Fruit fly (Drosophila melanogaster) whole organism, wandering third instar larva: ENCODE data around the gene rogdi.

Experiments used
- Abd-B ChIP-seq: fragments of >200 bp; optimal IDR thresholded peaks from 2 replicates; lab custom pipeline; 2017; ENCODE audit warnings: missing biosample characterization, missing genetic modification characterization
- CG32264 ChIP-seq: fragments of 200-800 bp; sonication (Bioruptor generic); optimal IDR thresholded peaks from 2 replicates; lab custom pipeline; 2016; ENCODE audit warnings: missing biosample characterization, missing genetic modification characterization
- CG9705 ChIP-seq: fragments of 200-800 bp; sonication (Bioruptor generic); optimal IDR thresholded peaks from 2 replicates; lab custom pipeline; 2018; ENCODE audit warnings: missing biosample characterization, mild to moderate bottlenecking, missing genetic modification characterization
- CrebA ChIP-seq: fragments of 200-800 bp; sonication (Bioruptor generic); optimal IDR thresholded peaks from 2 replicates; lab custom pipeline; 2016; ENCODE audit warnings: missing biosample characterization, mild to moderate bottlenecking, missing genetic modification characterization, borderline replicate concordance
- Dfd ChIP-seq: fragments of >200 bp; optimal IDR thresholded peaks from 2 replicates; lab custom pipeline; 2017; ENCODE audit warnings: missing biosample characterization, missing genetic modification characterization
- Dif ChIP-seq: fragments of 200-275, 200-300 bp; sonication (Bioruptor generic); optimal IDR thresholded peaks from 2 replicates; lab custom pipeline; 2018; ENCODE audit warnings: missing biosample characterization, missing genetic modification characterization; ENCODE audit not compliant: partially characterized antibody
- GATAd ChIP-seq: sonication (Bioruptor generic); optimal IDR thresholded peaks from 2 replicates; lab custom pipeline; 2016; ENCODE audit warnings: missing biosample characterization, missing genetic modification characterization
- HLH106 ChIP-seq: fragments of 200-800 bp; optimal IDR thresholded peaks from 3 replicates; lab custom pipeline; 2019; ENCODE audit warnings: missing biosample characterization, mild to moderate bottlenecking, missing genetic modification characterization, moderate library complexity
- Hnf4 ChIP-seq: fragments of 200-800 bp; sonication (Bioruptor generic); optimal IDR thresholded peaks from 2 replicates; lab custom pipeline; 2016; ENCODE audit warnings: missing biosample characterization, mild to moderate bottlenecking, missing genetic modification characterization
- Hr78 ChIP-seq: fragments of >200 bp; optimal IDR thresholded peaks from 2 replicates; lab custom pipeline; 2017; ENCODE audit warnings: missing biosample characterization, missing genetic modification characterization
- Hr83 ChIP-seq: fragments of 200-300 bp; sonication (Bioruptor generic); optimal IDR thresholded peaks from 2 replicates; lab custom pipeline; 2016; ENCODE audit warnings: missing biosample characterization, mild to moderate bottlenecking, missing genetic modification characterization, moderate library complexity; ENCODE audit not compliant: poor library complexity, severe bottlenecking
- Jra ChIP-seq: sonication (Bioruptor generic); optimal IDR thresholded peaks from 2 replicates; lab custom pipeline; 2016; ENCODE audit warnings: missing biosample characterization, missing genetic modification characterization
- Mio ChIP-seq: sonication (Bioruptor generic); optimal IDR thresholded peaks from 2 replicates; lab custom pipeline; 2016; ENCODE audit warnings: missing biosample characterization, missing genetic modification characterization
- Myc ChIP-seq: fragments of >200 bp; optimal IDR thresholded peaks from 2 replicates; lab custom pipeline; 2017
- N ChIP-seq: fragments of >200 bp; optimal IDR thresholded peaks from 2 replicates; lab custom pipeline; 2018; ENCODE audit warnings: missing biosample characterization, missing external identifiers, missing genetic modification characterization
- OdsH ChIP-seq: fragments of 200-800 bp; sonication (Bioruptor generic); optimal IDR thresholded peaks from 2 replicates; lab custom pipeline; 2016; ENCODE audit warnings: missing biosample characterization, mild to moderate bottlenecking, missing genetic modification characterization
- Rel ChIP-seq, 2 experiments: fragments of 200-800 bp; sonication (Bioruptor generic) in 1 of 2; optimal IDR thresholded peaks; 2 replicates in 1 of 2; 3 replicates in 1 of 2; lab custom pipeline; 2016 to 2019; ENCODE audit warnings: mild to moderate bottlenecking in 2 of 2, missing biosample characterization in 2 of 2, missing genetic modification characterization in 2 of 2, moderate library complexity in 1 of 2
- Sp1 ChIP-seq: fragments of 200-800 bp; sonication (Bioruptor generic); optimal IDR thresholded peaks from 3 replicates; lab custom pipeline; 2019; ENCODE audit warnings: missing biosample characterization, mild to moderate bottlenecking, missing genetic modification characterization, moderate library complexity
- Vsx2 ChIP-seq: fragments of 200-300, 225-300 bp; sonication (Bioruptor generic); optimal IDR thresholded peaks from 2 replicates; lab custom pipeline; 2018; ENCODE audit warnings: missing biosample characterization, missing genetic modification characterization; ENCODE audit not compliant: partially characterized antibody
- br ChIP-seq: fragments of 200-800 bp; sonication (Bioruptor generic); optimal IDR thresholded peaks from 2 replicates; lab custom pipeline; 2016; ENCODE audit warnings: missing biosample characterization, missing genetic modification characterization
- brk ChIP-seq: fragments of 200-800 bp; sonication (Bioruptor generic); optimal IDR thresholded peaks from 2 replicates; lab custom pipeline; 2016; ENCODE audit warnings: missing biosample characterization, mild to moderate bottlenecking, missing genetic modification characterization
- dl ChIP-seq, 2 experiments: fragments of 175-275, 200-275 bp in 1 of 2; fragments of 200-275 bp in 1 of 2; sonication (Bioruptor generic); optimal IDR thresholded peaks; lab custom pipeline; 2018; ENCODE audit warnings: mild to moderate bottlenecking in 2 of 2, missing biosample characterization in 2 of 2, missing genetic modification characterization in 2 of 2, moderate library complexity in 2 of 2; ENCODE audit not compliant: partially characterized antibody in 2 of 2, insufficient read depth in 1 of 2
- dmrt93B ChIP-seq: fragments of 200-800 bp; sonication (Bioruptor generic); optimal IDR thresholded peaks from 2 replicates; lab custom pipeline; 2018; ENCODE audit warnings: missing biosample characterization, mild to moderate bottlenecking, missing genetic modification characterization
- dsf ChIP-seq: sonication (Bioruptor generic); optimal IDR thresholded peaks from 2 replicates; lab custom pipeline; 2016; ENCODE audit warnings: missing biosample characterization, missing genetic modification characterization, borderline replicate concordance
- ey ChIP-seq: fragments of 200-800 bp; sonication (Bioruptor generic); optimal IDR thresholded peaks from 2 replicates; lab custom pipeline; 2016; ENCODE audit warnings: missing biosample characterization, missing genetic modification characterization
- foxo ChIP-seq, 2 experiments: fragments of 200-800 bp; sonication (Bioruptor generic); optimal IDR thresholded peaks; 2 replicates in 1 of 2; 3 replicates in 1 of 2; lab custom pipeline; 2016 to 2017; ENCODE audit warnings: missing biosample characterization in 2 of 2, missing genetic modification characterization in 2 of 2
- fru ChIP-seq: fragments of 200-800 bp; sonication (Bioruptor generic); optimal IDR thresholded peaks from 3 replicates; lab custom pipeline; 2016; ENCODE audit warnings: missing biosample characterization, mild to moderate bottlenecking, missing genetic modification characterization
- h ChIP-seq: fragments of 200-800 bp; sonication (Bioruptor generic); optimal IDR thresholded peaks from 3 replicates; lab custom pipeline; 2016; ENCODE audit warnings: missing biosample characterization, mild to moderate bottlenecking, missing genetic modification characterization
- jim ChIP-seq: fragments of 175-275, 200-325 bp; sonication (Bioruptor generic); optimal IDR thresholded peaks from 2 replicates; lab custom pipeline; 2016; ENCODE audit warnings: missing biosample characterization, mild to moderate bottlenecking, missing genetic modification characterization
- lola ChIP-seq: fragments of >200 bp; optimal IDR thresholded peaks from 2 replicates; lab custom pipeline; 2017; ENCODE audit warnings: missing biosample characterization, missing genetic modification characterization
- pan ChIP-seq: fragments of >200 bp; optimal IDR thresholded peaks from 2 replicates; lab custom pipeline; 2017
- psq ChIP-seq: fragments of 200-800 bp; sonication (Bioruptor generic); optimal IDR thresholded peaks from 3 replicates; lab custom pipeline; 2017; ENCODE audit warnings: missing biosample characterization, mild to moderate bottlenecking, missing genetic modification characterization, moderate library complexity
- rgr ChIP-seq: fragments of 200-800 bp; sonication (Bioruptor generic); optimal IDR thresholded peaks from 3 replicates; lab custom pipeline; 2016; ENCODE audit warnings: missing biosample characterization, mild to moderate bottlenecking, missing genetic modification characterization
- sage ChIP-seq: fragments of 200-800 bp; sonication (Bioruptor generic); optimal IDR thresholded peaks from 2 replicates; lab custom pipeline; 2016; ENCODE audit warnings: missing biosample characterization, mild to moderate bottlenecking, missing genetic modification characterization
- sv ChIP-seq: fragments of 200-800 bp; sonication (Bioruptor generic); optimal IDR thresholded peaks from 3 replicates; lab custom pipeline; 2016; ENCODE audit warnings: missing biosample characterization, missing genetic modification characterization
- tai ChIP-seq: sonication (Bioruptor generic); optimal IDR thresholded peaks from 2 replicates; lab custom pipeline; 2016; ENCODE audit warnings: missing biosample characterization, missing genetic modification characterization
- usp ChIP-seq: fragments of >200 bp; optimal IDR thresholded peaks from 2 replicates; lab custom pipeline; 2017; ENCODE audit warnings: missing biosample characterization, missing genetic modification characterization
- woc ChIP-seq: sonication (Bioruptor generic); optimal IDR thresholded peaks from 2 replicates; lab custom pipeline; 2016; ENCODE audit warnings: missing biosample characterization, mild to moderate bottlenecking, missing genetic modification characterization

The rogdi gene

dm6 chr3L:17012017-17012719, 37.1 kb upstream of the rogdi start, which contains the start of gene CG3764 (continued):
- TF ChIP-seq CrebA (GFP tag; lab: Kevin White, UChicago) (no peak), OdsH (GFP tag; lab: Kevin White, UChicago) (peak; percentile 58), usp (GFP tag; lab: Kevin White, UChicago) (no peak), br (GFP tag; lab: Kevin White, UChicago) (peak; percentile 65), Hr78 (GFP tag; lab: Kevin White, UChicago) (no peak)
- TF ChIP-seq, all 38 proteins: peak for 17

dm6 chr3L:17015663-17016575, 33.4 kb upstream of the rogdi start, which contains the start of the genes CG6664 and CG7728:
TSS of gene CG6664 (minus strand) at chr3L:17016180.
TSS of gene CG7728 (plus strand) at chr3L:17016536.
- peak; percentile 47 for TF ChIP-seq ey (GFP tag; lab: Kevin White, UChicago)
- no peak for TF ChIP-seq CrebA (GFP tag; lab: Kevin White, UChicago)
- TF ChIP-seq br (GFP tag; lab: Kevin White, UChicago) = peak; percentile 5
- TF ChIP-seq Myc = peak; percentile 23
- TF ChIP-seq HLH106 = peak; percentile 66
- no peak for TF ChIP-seq brk (GFP tag; lab: Kevin White, UChicago)
- no peak for TF ChIP-seq Hr78 (GFP tag; lab: Kevin White, UChicago)
- no peak for TF ChIP-seq Hnf4 (GFP tag; lab: Kevin White, UChicago)
- TF ChIP-seq lola (GFP tag; lab: Kevin White, UChicago) = no peak
- no peak for TF ChIP-seq dsf (GFP tag; lab: Kevin White, UChicago)
- TF ChIP-seq tai = no peak
- peak; percentile 38 for TF ChIP-seq sv (GFP tag; lab: Kevin White, UChicago)
- peak; percentile 44 for TF ChIP-seq OdsH (GFP tag; lab: Kevin White, UChicago)
- TF ChIP-seq h = peak; percentile 34
- TF ChIP-seq CG9705 = no peak
- TF ChIP-seq psq (GFP tag; lab: Kevin White, UChicago) = peak; percentile 47
- TF ChIP-seq rgr = peak; percentile 9
- TF ChIP-seq N (GFP tag; lab: Kevin White, UChicago) = no peak
- no peak for TF ChIP-seq fru (GFP tag; lab: Kevin White, UChicago)
- no peak for TF ChIP-seq Mio (GFP tag; lab: Kevin White, UChicago)
- no peak for TF ChIP-seq Dif (GFP tag; lab: Kevin White, UChicago)
- TF ChIP-seq Dfd = no peak
- TF ChIP-seq dmrt93B = peak; percentile 50
- no peak for TF ChIP-seq usp (GFP tag; lab: Kevin White, UChicago)
- TF ChIP-seq Vsx2 (GFP tag; lab: Kevin White, UChicago) = no peak
- no peak for TF ChIP-seq sage (GFP tag; lab: Kevin White, UChicago)
- peak; percentile 15 for TF ChIP-seq Hr83
- TF ChIP-seq pan (lab: Kevin White, UChicago) = no peak
- peak; percentile 4 for TF ChIP-seq jim
- peak in 1 of 2 experiments; percentile 72 for TF ChIP-seq foxo (GFP tag; optimal IDR thresholded peaks at IDR 0.05; lab: Kevin White, UChicago)
- TF ChIP-seq dl (GFP tag; optimal IDR thresholded peaks at IDR 0.05; lab: Kevin White, UChicago; ENCODE audit: insufficient read depth in 1 of 2, partially characterized antibody in 2 of 2) = no peak
- no peak for TF ChIP-seq GATAd (GFP tag; lab: Kevin White, UChicago)
- TF ChIP-seq CG32264 (GFP tag; lab: Kevin White, UChicago) = no peak
- peak; percentile 84 for TF ChIP-seq woc (GFP tag; lab: Kevin White, UChicago)
- no peak for TF ChIP-seq Rel (GFP tag; optimal IDR thresholded peaks at IDR 0.05; lab: Kevin White, UChicago)
- TF ChIP-seq Rel (tag; optimal IDR thresholded peaks at IDR 0.05; lab: Kevin White, UChicago) = peak; percentile 40
- no peak for TF ChIP-seq Abd-B (GFP tag; lab: Kevin White, UChicago)
- TF ChIP-seq Jra (GFP tag; lab: Kevin White, UChicago) = no peak
- peak; percentile 56 for TF ChIP-seq Sp1
